Fruit fly (Drosophila melanogaster) whole organism, embryonic: Measurements from ENCODE around the gene glob3.
A peak's percentile ranks its signal among the peaks of the same experiment; 100 is the strongest.

Experiments used
- CG10462 ChIP-seq: fragments of 200-800 bp; sonication (Bioruptor generic); optimal IDR thresholded peaks from 2 replicates; lab custom pipeline; 2016; ENCODE audit warnings: missing biosample characterization, missing genetic modification characterization
- CG13287 ChIP-seq: fragments of 200-800 bp; sonication (Bioruptor generic); IDR thresholded peaks from 2 replicates; pipeline ENCODE4 v1.3.6; 2022; ENCODE audit warnings: missing biosample characterization, missing genetic modification characterization; ENCODE audit not compliant: partially characterized antibody
- CG14050 ChIP-seq: fragments of 200-800 bp; sonication (Bioruptor generic); IDR thresholded peaks from 3 replicates; pipeline ENCODE4 v1.3.6; 2022; ENCODE audit warnings: missing biosample characterization, missing genetic modification characterization
- CG14441 ChIP-seq: fragments of 200-800 bp; sonication (Bioruptor generic); IDR thresholded peaks from 2 replicates; pipeline ENCODE4 v1.3.6; 2022; ENCODE audit warnings: missing biosample characterization, missing genetic modification characterization
- CG14710 ChIP-seq: fragments of 200-800 bp; sonication (Bioruptor generic); optimal IDR thresholded peaks from 3 replicates; lab custom pipeline; 2019; ENCODE audit warnings: missing biosample characterization, mild to moderate bottlenecking, missing genetic modification characterization, moderate library complexity
- CG1647 ChIP-seq: fragments of 200-800 bp; sonication (Bioruptor generic); optimal IDR thresholded peaks from 3 replicates; lab custom pipeline; 2016; ENCODE audit warnings: missing biosample characterization, missing genetic modification characterization
- CG2678 ChIP-seq: fragments of 200-800 bp; sonication (Bioruptor generic); optimal IDR thresholded peaks from 3 replicates; lab custom pipeline; 2019; ENCODE audit warnings: missing biosample characterization, mild to moderate bottlenecking, missing genetic modification characterization, moderate library complexity
- CG2712 ChIP-seq: fragments of 200-800 bp; optimal IDR thresholded peaks from 3 replicates; lab custom pipeline; 2019; ENCODE audit warnings: missing biosample characterization, mild to moderate bottlenecking, missing genetic modification characterization, moderate library complexity
- CG3065 ChIP-seq: fragments of 200-800 bp; sonication (Bioruptor generic); optimal IDR thresholded peaks from 2 replicates; lab custom pipeline; 2016; ENCODE audit warnings: missing biosample characterization, missing genetic modification characterization
- CG6689 ChIP-seq: fragments of 200-800 bp; sonication (Bioruptor generic); IDR thresholded peaks from 2 replicates; pipeline ENCODE4 v1.3.6; 2022; ENCODE audit warnings: missing biosample characterization, missing genetic modification characterization
- CG6813 ChIP-seq: fragments of 200-800 bp; sonication (Bioruptor generic); optimal IDR thresholded peaks from 2 replicates; lab custom pipeline; 2017; ENCODE audit warnings: missing biosample characterization, missing genetic modification characterization, mild to moderate bottlenecking, moderate library complexity, missing genetic modification reagents
- CG7786 ChIP-seq: fragments of 200-800 bp; sonication (Bioruptor generic); optimal IDR thresholded peaks from 2 replicates; lab custom pipeline; 2016; ENCODE audit warnings: missing biosample characterization, missing genetic modification characterization
- D19B ChIP-seq: fragments of 200-800 bp; sonication (Bioruptor generic); optimal IDR thresholded peaks from 2 replicates; lab custom pipeline; 2017; ENCODE audit warnings: missing biosample characterization, mild to moderate bottlenecking, missing genetic modification characterization
- Dad ChIP-seq: fragments of 200-800 bp; sonication (Bioruptor generic); optimal IDR thresholded peaks from 3 replicates; lab custom pipeline; 2016; ENCODE audit warnings: missing biosample characterization, missing genetic modification characterization
- Ets97D ChIP-seq: fragments of 200-800 bp; sonication (Bioruptor generic); optimal IDR thresholded peaks from 3 replicates; lab custom pipeline; 2016; ENCODE audit warnings: missing biosample characterization, missing genetic modification characterization
- GATAe ChIP-seq: fragments of 200-800 bp; sonication (Bioruptor generic); conservative IDR thresholded peaks from 2 replicates; pipeline ENCODE4 v1.3.6; 2022; ENCODE audit warnings: missing biosample characterization, missing genetic modification characterization
- Meics ChIP-seq: fragments of 200-800 bp; sonication (Bioruptor generic); optimal IDR thresholded peaks from 2 replicates; lab custom pipeline; 2017; ENCODE audit warnings: missing biosample characterization, mild to moderate bottlenecking, missing genetic modification characterization
- NFAT ChIP-seq: fragments of 200-800 bp; sonication (Bioruptor generic); IDR thresholded peaks from 2 replicates; pipeline ENCODE4 v1.3.6; 2022; ENCODE audit warnings: missing biosample characterization, missing genetic modification characterization
- NfI ChIP-seq: fragments of 200-800 bp; sonication (Bioruptor generic); optimal IDR thresholded peaks from 3 replicates; lab custom pipeline; 2018; ENCODE audit warnings: missing biosample characterization, mild to moderate bottlenecking, missing genetic modification characterization, moderate library complexity
- Ptx1 ChIP-seq: fragments of 200-800 bp; sonication (Bioruptor generic); IDR thresholded peaks from 2 replicates; pipeline ENCODE4 v1.3.6; 2022; ENCODE audit warnings: missing biosample characterization, missing genetic modification characterization
- Sox100B ChIP-seq: fragments of 200-800 bp; sonication (Bioruptor generic); optimal IDR thresholded peaks from 3 replicates; lab custom pipeline; 2018; ENCODE audit warnings: missing biosample characterization, mild to moderate bottlenecking, missing genetic modification characterization
- Sry-β ChIP-seq: fragments of 200-800 bp; sonication (Bioruptor generic); optimal IDR thresholded peaks from 2 replicates; lab custom pipeline; 2018; ENCODE audit warnings: missing biosample characterization, mild to moderate bottlenecking, missing genetic modification characterization, moderate library complexity
- Sry-δ ChIP-seq: fragments of 200-800 bp; sonication (Bioruptor generic); optimal IDR thresholded peaks from 2 replicates; lab custom pipeline; 2016; ENCODE audit warnings: missing biosample characterization, missing genetic modification characterization
- Tbp ChIP-seq: fragments of >200 bp; optimal IDR thresholded peaks from 2 replicates; lab custom pipeline; 2018; ENCODE audit warnings: missing biosample characterization, missing genetic modification characterization
- abd-A ChIP-seq: fragments of 200-800 bp; sonication (Bioruptor generic); optimal IDR thresholded peaks from 3 replicates; lab custom pipeline; 2019; ENCODE audit warnings: missing biosample characterization, mild to moderate bottlenecking, missing genetic modification characterization, moderate library complexity
- ap ChIP-seq: fragments of 200-800 bp; sonication (Bioruptor generic); IDR thresholded peaks from 2 replicates; pipeline ENCODE4 v1.3.6; 2022; ENCODE audit warnings: missing biosample characterization, missing genetic modification characterization
- ash1 ChIP-seq: fragments of 200-800 bp; sonication (Bioruptor generic); optimal IDR thresholded peaks from 2 replicates; lab custom pipeline; 2018; ENCODE audit warnings: missing biosample characterization, mild to moderate bottlenecking, missing genetic modification characterization
- ato ChIP-seq: fragments of 200-800 bp; sonication (Bioruptor generic); IDR thresholded peaks from 2 replicates; pipeline ENCODE4 v1.3.6; 2022; ENCODE audit warnings: missing biosample characterization, missing genetic modification characterization; ENCODE audit not compliant: partially characterized antibody
- chif ChIP-seq, 2 experiments: fragments of 200-800 bp; sonication (Bioruptor generic); optimal IDR thresholded peaks; 3 replicates each; lab custom pipeline; 2016; ENCODE audit warnings: missing biosample characterization in 2 of 2, missing genetic modification characterization in 2 of 2
- crol ChIP-seq: fragments of 200-800 bp; sonication (Bioruptor generic); IDR thresholded peaks from 2 replicates; pipeline ENCODE4 v1.3.6; 2022; ENCODE audit warnings: missing biosample characterization, missing genetic modification characterization
- dmrt11E ChIP-seq: fragments of 200-800 bp; sonication (Bioruptor generic); optimal IDR thresholded peaks from 3 replicates; lab custom pipeline; 2018; ENCODE audit warnings: missing biosample characterization, mild to moderate bottlenecking, missing genetic modification characterization, moderate library complexity
- ftz-f1 ChIP-seq: fragments of 200-800 bp; sonication (Bioruptor generic); optimal IDR thresholded peaks from 2 replicates; lab custom pipeline; 2016; ENCODE audit warnings: missing biosample characterization, missing genetic modification characterization
- gem ChIP-seq: fragments of 200-800 bp; sonication (Bioruptor generic); optimal IDR thresholded peaks from 2 replicates; lab custom pipeline; 2019; ENCODE audit warnings: missing biosample characterization, mild to moderate bottlenecking, missing genetic modification characterization, moderate library complexity
- grn ChIP-seq: fragments of 200-800 bp; sonication (Bioruptor generic); optimal IDR thresholded peaks from 3 replicates; lab custom pipeline; 2017; ENCODE audit warnings: missing biosample characterization, missing genetic modification characterization
- gsb-n ChIP-seq: fragments of 200-800 bp; sonication (Bioruptor generic); optimal IDR thresholded peaks from 3 replicates; lab custom pipeline; 2018; ENCODE audit warnings: missing biosample characterization, mild to moderate bottlenecking, missing genetic modification characterization
- inv ChIP-seq: fragments of 200-800 bp; sonication (Bioruptor generic); IDR thresholded peaks from 2 replicates; pipeline ENCODE4 v1.3.6; 2022; ENCODE audit warnings: missing biosample characterization, missing genetic modification characterization; ENCODE audit not compliant: partially characterized antibody
- luna ChIP-seq: fragments of 200-800 bp; sonication (Bioruptor generic); optimal IDR thresholded peaks from 2 replicates; lab custom pipeline; 2016; ENCODE audit warnings: missing biosample characterization, missing genetic modification characterization
- nom ChIP-seq: fragments of 200-800 bp; sonication (Bioruptor generic); optimal IDR thresholded peaks from 2 replicates; lab custom pipeline; 2017; ENCODE audit warnings: missing biosample characterization, missing genetic modification characterization, mild to moderate bottlenecking, moderate library complexity, missing genetic modification reagents
- rib ChIP-seq: fragments of 200-800 bp; sonication (Bioruptor generic); IDR thresholded peaks from 2 replicates; pipeline ENCODE4 v1.3.6; 2022; ENCODE audit warnings: missing biosample characterization, missing genetic modification characterization
- run ChIP-seq: fragments of 200-800 bp; sonication (Bioruptor generic); optimal IDR thresholded peaks from 3 replicates; lab custom pipeline; 2018; ENCODE audit warnings: missing biosample characterization, mild to moderate bottlenecking, missing genetic modification characterization
- sob ChIP-seq: fragments of 200-800 bp; sonication (Bioruptor generic); IDR thresholded peaks from 2 replicates; pipeline ENCODE4 v1.3.6; 2022; ENCODE audit warnings: missing biosample characterization, missing genetic modification characterization
- tgo ChIP-seq: fragments of 200-800 bp; sonication (Bioruptor generic); IDR thresholded peaks from 3 replicates; pipeline ENCODE4 v1.3.6; 2022; ENCODE audit warnings: missing biosample characterization, missing genetic modification characterization
- tup ChIP-seq: fragments of 200-800 bp; sonication (Bioruptor generic); optimal IDR thresholded peaks from 2 replicates; lab custom pipeline; 2016; ENCODE audit warnings: missing biosample characterization, mild to moderate bottlenecking, missing genetic modification characterization, moderate library complexity
- tx ChIP-seq: fragments of 200-800 bp; sonication (Bioruptor generic); optimal IDR thresholded peaks from 2 replicates; lab custom pipeline; 2016; ENCODE audit warnings: missing biosample characterization, missing genetic modification characterization
- unc-4 ChIP-seq: fragments of 200-800 bp; sonication (Bioruptor generic); IDR thresholded peaks from 2 replicates; pipeline ENCODE4 v1.3.6; 2022; ENCODE audit warnings: missing biosample characterization, missing genetic modification characterization; ENCODE audit not compliant: partially characterized antibody
- vfl ChIP-seq: fragments of 200-800 bp; sonication (Bioruptor generic); optimal IDR thresholded peaks from 2 replicates; lab custom pipeline; 2016; ENCODE audit warnings: missing biosample characterization, missing genetic modification characterization
- zen ChIP-seq: fragments of 200-800 bp; sonication (Bioruptor generic); optimal IDR thresholded peaks from 3 replicates; lab custom pipeline; 2018; ENCODE audit warnings: missing biosample characterization, mild to moderate bottlenecking, missing genetic modification characterization, moderate library complexity
- zfh2 ChIP-seq: fragments of 200-800 bp; sonication (Bioruptor generic); optimal IDR thresholded peaks from 2 replicates; lab custom pipeline; 2016; ENCODE audit warnings: missing biosample characterization, missing genetic modification characterization

Gene glob3

dm6 chr3R:5789025-5789953 lies 40.6 kb upstream of the glob3 start, which contains the start of the genes Hat1 and Rpn5 (continued):
- 0 out of 2 replicates have a peak, but pooled peaks have one; percentile 10 for TF ChIP-seq rib (GFP tag; lab: Robert Waterston, UW)
- TF ChIP-seq CG6689 (GFP tag; lab: Robert Waterston, UW): peak; percentile 64
- peak; percentile 47 for TF ChIP-seq gsb-n
- TF ChIP-seq CG14441 (GFP tag; lab: Robert Waterston, UW): peak; percentile 70; the same call in 1 of the 2 replicates
- TF ChIP-seq CG2678 (tag; lab: Kevin White, UChicago): peak; percentile 80
- peak; percentile 23 for TF ChIP-seq CG10462 (GFP tag; lab: Kevin White, UChicago)
- peak; percentile 89 to 90 for TF ChIP-seq chif (GFP tag; optimal IDR thresholded peaks at IDR 0.05; lab: Kevin White, UChicago)
- peak; percentile 4 for TF ChIP-seq ftz-f1 (GFP tag; lab: Kevin White, UChicago)
- peak; percentile 76 for TF ChIP-seq Meics (GFP tag; lab: Kevin White, UChicago)
- TF ChIP-seq CG13287 (GFP tag; lab: Robert Waterston, UW): peak; percentile 83
- peak; percentile 87 for TF ChIP-seq Ets97D (GFP tag; lab: Kevin White, UChicago)
- TF ChIP-seq Sry-δ (GFP tag; lab: Kevin White, UChicago): peak; percentile 85
- TF ChIP-seq crol (GFP tag; lab: Robert Waterston, UW): no peak
- peak; percentile 83 for TF ChIP-seq zen (tag; lab: Kevin White, UChicago)
- TF ChIP-seq CG14710 (tag; lab: Kevin White, UChicago): peak; percentile 89
- TF ChIP-seq vfl (GFP tag; lab: Kevin White, UChicago): peak; percentile 75
- TF ChIP-seq grn (GFP tag; lab: Kevin White, UChicago): peak; percentile 70
- peak; percentile 80 for TF ChIP-seq luna (GFP tag; lab: Kevin White, UChicago)
- TF ChIP-seq CG7786: peak; percentile 93
- peak; percentile 69 for TF ChIP-seq Ptx1 (GFP tag; lab: Robert Waterston, UW)
- TF ChIP-seq dmrt11E (tag; lab: Kevin White, UChicago): peak; percentile 74
- peak; percentile 60 for TF ChIP-seq D19B (GFP tag; lab: Kevin White, UChicago)
- TF ChIP-seq CG6813 (GFP tag; lab: Kevin White, UChicago): no peak
- TF ChIP-seq NFAT (GFP tag; lab: Robert Waterston, UW): peak; percentile 59; the same call in 1 of the 2 replicates
- peak; percentile 56 for TF ChIP-seq tup
- no peak for TF ChIP-seq Tbp (GFP tag; lab: Kevin White, UChicago)
- no peak; the same call in 2 of the 3 replicates for TF ChIP-seq CG14050 (GFP tag; lab: Robert Waterston, UW)
- TF ChIP-seq Sox100B (GFP tag; lab: Kevin White, UChicago): peak; percentile 80
- peak; percentile 75 for TF ChIP-seq inv (GFP tag; lab: Robert Waterston, UW)
- TF ChIP-seq zfh2: peak; percentile 96
- peak; percentile 88 for TF ChIP-seq Dad (GFP tag; lab: Kevin White, UChicago)
- 0 out of 2 replicates have a peak, but pooled peaks have one; percentile 13 for TF ChIP-seq ato (GFP tag; lab: Robert Waterston, UW)
- peak; percentile 65 for TF ChIP-seq NfI
- peak; percentile 74 for TF ChIP-seq sob (GFP tag; lab: Robert Waterston, UW)
- TF ChIP-seq run: no peak
- TF ChIP-seq ash1 (GFP tag; lab: Kevin White, UChicago): no peak
- TF ChIP-seq nom: peak; percentile 56
- TF ChIP-seq CG2712 (tag; lab: Kevin White, UChicago): peak; percentile 82
- peak; percentile 93 for TF ChIP-seq tx (GFP tag; lab: Kevin White, UChicago)
- peak; percentile 78 for TF ChIP-seq gem (tag; lab: Kevin White, UChicago)
- TF ChIP-seq tgo (GFP tag; lab: Robert Waterston, UW): peak; percentile 70
- TF ChIP-seq CG1647: peak; percentile 88
- TF ChIP-seq GATAe (GFP tag; lab: Robert Waterston, UW): no peak
- peak; percentile 51 for TF ChIP-seq CG3065 (GFP tag; lab: Kevin White, UChicago)
- TF ChIP-seq Sry-β (GFP tag; lab: Kevin White, UChicago): peak; percentile 90
- TF ChIP-seq ap (GFP tag; lab: Robert Waterston, UW): no peak
- TF ChIP-seq unc-4 (GFP tag; lab: Robert Waterston, UW): peak; percentile 76; the same call in 1 of the 2 replicates
- no peak for TF ChIP-seq abd-A (tag; lab: Kevin White, UChicago)
